Fruit fly (Drosophila melanogaster) whole organism, pupa: ENCODE results near the gene CG15760.

Source experiments
- CG10348 ChIP-seq: fragments of 200-800 bp; sonication (Bioruptor generic); IDR thresholded peaks from 2 replicates; pipeline ENCODE4 v1.3.6; 2022; ENCODE audit warnings: missing biosample characterization, missing genetic modification characterization
- CG12605 ChIP-seq: fragments of 200-800 bp; sonication (Bioruptor generic); IDR thresholded peaks from 2 replicates; pipeline ENCODE4 v1.3.6; 2022; ENCODE audit warnings: missing biosample characterization, missing genetic modification characterization
- CG13204 ChIP-seq: fragments of 200-800 bp; sonication (Bioruptor generic); optimal IDR thresholded peaks from 2 replicates; lab custom pipeline; 2018; ENCODE audit warnings: missing biosample characterization, mild to moderate bottlenecking, missing genetic modification characterization, moderate library complexity
- CG14655 ChIP-seq: fragments of 200-800 bp; sonication (Bioruptor generic); optimal IDR thresholded peaks from 3 replicates; lab custom pipeline; 2017; ENCODE audit warnings: mild to moderate bottlenecking, missing biosample characterization, missing genetic modification reagents, missing genetic modification characterization
- CG15710 ChIP-seq: fragments of 200-800 bp; sonication (Bioruptor generic); optimal IDR thresholded peaks from 2 replicates; lab custom pipeline; 2018; ENCODE audit warnings: missing biosample characterization, mild to moderate bottlenecking, missing genetic modification characterization, moderate library complexity
- CG17806 ChIP-seq: fragments of 200-800 bp; sonication (Bioruptor generic); optimal IDR thresholded peaks from 2 replicates; lab custom pipeline; 2018; ENCODE audit warnings: missing biosample characterization, mild to moderate bottlenecking, missing genetic modification characterization, moderate library complexity
- CG32121 ChIP-seq: fragments of 200-800 bp; sonication (Bioruptor generic); IDR thresholded peaks from 2 replicates; pipeline ENCODE4 v1.3.6; 2022; ENCODE audit warnings: missing biosample characterization, missing genetic modification characterization
- CG34367 ChIP-seq: fragments of 200-800 bp; sonication (Bioruptor generic); optimal IDR thresholded peaks from 2 replicates; lab custom pipeline; 2018; ENCODE audit warnings: missing biosample characterization, mild to moderate bottlenecking, missing genetic modification characterization
- CG4496 ChIP-seq: fragments of 200-800 bp; sonication (Bioruptor generic); IDR thresholded peaks from 3 replicates; pipeline ENCODE4 v1.3.6; 2022; ENCODE audit warnings: missing biosample characterization, missing genetic modification characterization
- CG8159 ChIP-seq: fragments of 200-800 bp; sonication (Bioruptor generic); optimal IDR thresholded peaks from 3 replicates; lab custom pipeline; 2018; ENCODE audit warnings: missing biosample characterization, mild to moderate bottlenecking, missing genetic modification characterization, moderate library complexity
- CG8301 ChIP-seq: fragments of 200-800 bp; sonication (Bioruptor generic); optimal IDR thresholded peaks from 2 replicates; lab custom pipeline; 2018; ENCODE audit warnings: missing biosample characterization, mild to moderate bottlenecking, missing genetic modification characterization
- CG9948 ChIP-seq: fragments of 200-800 bp; sonication (Bioruptor generic); optimal IDR thresholded peaks from 2 replicates; lab custom pipeline; 2018; ENCODE audit warnings: missing biosample characterization, mild to moderate bottlenecking, missing genetic modification characterization, moderate library complexity
- D1 ChIP-seq: fragments of 200-800 bp; sonication (Bioruptor generic); optimal IDR thresholded peaks from 2 replicates; lab custom pipeline; 2018; ENCODE audit warnings: missing biosample characterization, mild to moderate bottlenecking, missing genetic modification characterization, moderate library complexity
- EcR ChIP-seq: fragments of 200-800 bp; sonication (Bioruptor generic); optimal IDR thresholded peaks from 3 replicates; lab custom pipeline; 2019; ENCODE audit warnings: missing biosample characterization, missing genetic modification characterization, mild to moderate bottlenecking, moderate library complexity, missing genetic modification reagents
- Ets98B ChIP-seq: fragments of 200-800 bp; sonication (Bioruptor generic); IDR thresholded peaks from 2 replicates; pipeline ENCODE4 v1.3.6; 2022; ENCODE audit warnings: missing biosample characterization, missing genetic modification characterization
- Pif1A ChIP-seq: fragments of 200-800 bp; sonication (Bioruptor generic); optimal IDR thresholded peaks from 3 replicates; lab custom pipeline; 2016; ENCODE audit warnings: missing biosample characterization, missing genetic modification characterization
- Pif1B ChIP-seq: fragments of 200-800 bp; sonication (Bioruptor generic); optimal IDR thresholded peaks from 3 replicates; lab custom pipeline; 2016; ENCODE audit warnings: missing biosample characterization, missing genetic modification characterization
- Snoo ChIP-seq: fragments of 200-800 bp; sonication (Bioruptor generic); optimal IDR thresholded peaks from 3 replicates; lab custom pipeline; 2017; ENCODE audit warnings: missing biosample characterization, mild to moderate bottlenecking, missing genetic modification characterization, inconsistent platforms
- fd96Ca ChIP-seq: fragments of 200-800 bp; sonication (Bioruptor generic); IDR thresholded peaks from 3 replicates; pipeline ENCODE4 v1.3.6; 2022; ENCODE audit warnings: missing biosample characterization, missing genetic modification characterization
- gl ChIP-seq: fragments of 200-800 bp; sonication (Bioruptor generic); optimal IDR thresholded peaks from 2 replicates; lab custom pipeline; 2018; ENCODE audit warnings: missing biosample characterization, mild to moderate bottlenecking, missing genetic modification characterization
- rn ChIP-seq: fragments of 200-800 bp; sonication (Bioruptor generic); IDR thresholded peaks from 2 replicates; pipeline ENCODE4 v1.3.6; 2022; ENCODE audit warnings: missing biosample characterization, missing genetic modification characterization

Gene CG15760

dm6 chrX:13679565-13679964 lies 10.1 kb downstream of the CG15760 start:
- TF ChIP-seq CG8301 (tag; lab: Kevin White, UChicago), result peak; percentile 25
- TF ChIP-seq CG14655 (GFP tag; lab: Kevin White, UChicago), result peak; percentile 47
- peak; percentile 61 for TF ChIP-seq CG15710 (tag; lab: Kevin White, UChicago)
- TF ChIP-seq D1 (tag; lab: Kevin White, UChicago), result peak; percentile 17
- TF ChIP-seq CG13204 (GFP tag; lab: Kevin White, UChicago), result no peak
- TF ChIP-seq CG32121 (GFP tag; lab: Robert Waterston, UW), result peak; percentile 65
- TF ChIP-seq gl, result no peak
- TF ChIP-seq Snoo (tag; lab: Kevin White, UChicago), result peak; percentile 29
- TF ChIP-seq CG34367 (tag; lab: Kevin White, UChicago), result peak; percentile 45
- no peak for TF ChIP-seq EcR
- TF ChIP-seq CG12605 (GFP tag; lab: Robert Waterston, UW), result 0 out of 2 replicates have a peak, but pooled peaks have one; percentile 16
- TF ChIP-seq fd96Ca (GFP tag; lab: Robert Waterston, UW), result no peak
- TF ChIP-seq CG10348 (GFP tag; lab: Robert Waterston, UW), result no peak
- peak; percentile 66 for TF ChIP-seq CG4496
- TF ChIP-seq CG8159, result peak; percentile 71
- TF ChIP-seq Pif1A (GFP tag; lab: Kevin White, UChicago), result peak; percentile 37
- TF ChIP-seq Ets98B (GFP tag; lab: Robert Waterston, UW), result peak; percentile 23; the same call in 1 of the 2 replicates
- TF ChIP-seq CG17806 (tag; lab: Kevin White, UChicago), result peak; percentile 67
- TF ChIP-seq Pif1B, result peak; percentile 24
- TF ChIP-seq rn (GFP tag; lab: Robert Waterston, UW), result no peak
- peak; percentile 60 for TF ChIP-seq CG9948
- TF ChIP-seq, all 21 proteins: peak for 15

DNA sequence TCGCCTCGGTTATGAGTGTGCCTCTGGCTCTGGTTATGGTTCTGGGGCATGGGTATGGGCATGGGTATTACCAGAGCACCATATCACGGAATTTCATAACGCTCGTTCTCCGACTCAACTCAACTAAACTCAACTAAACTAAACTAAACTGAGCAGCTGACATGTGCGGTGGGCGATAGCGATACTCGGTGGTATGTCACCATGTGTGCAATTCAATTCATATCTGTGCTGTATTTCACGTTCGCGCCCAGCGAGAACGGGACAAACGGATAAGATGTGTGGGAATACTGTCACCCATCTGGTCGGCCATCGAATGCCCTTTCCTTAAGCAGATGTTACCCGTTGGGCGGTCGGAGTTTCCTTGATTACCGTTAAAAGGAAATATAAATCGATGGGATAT lies 10.8 kb downstream of the CG15760 start, which contains the start of gene CG12177:
Gene CG12177, minus strand, starts transcription at position 239 of the 400 bp plus-strand sequence.
- TF ChIP-seq EcR (no peak), rn (GFP tag; lab: Robert Waterston, UW) (no peak), CG8301 (tag; lab: Kevin White, UChicago) (no peak), CG32121 (GFP tag; lab: Robert Waterston, UW) (no peak), Ets98B (GFP tag; lab: Robert Waterston, UW) (no peak), CG4496 (no peak), Pif1B (no peak), CG13204 (GFP tag; lab: Kevin White, UChicago) (no peak), CG17806 (tag; lab: Kevin White, UChicago) (no peak)

dm6 chrX:13681906-13682305 lies 12.4 kb downstream of the CG15760 start:
- TF ChIP-seq EcR (no peak), fd96Ca (GFP tag; lab: Robert Waterston, UW) (no peak), CG8159 (no peak), CG10348 (GFP tag; lab: Robert Waterston, UW) (no peak)

- TF ChIP-seq CG8301 (tag; lab: Kevin White, UChicago) (no peak), CG13204 (GFP tag; lab: Kevin White, UChicago) (no peak), CG12605 (GFP tag; lab: Robert Waterston, UW) (no peak)
Measured at dm6 chrX:13682652-13683051, 13.2 kb downstream of the CG15760 start, which contains the start of gene CG11158. TSS of gene CG11158 (plus strand) at chrX:13682952.

DNA sequence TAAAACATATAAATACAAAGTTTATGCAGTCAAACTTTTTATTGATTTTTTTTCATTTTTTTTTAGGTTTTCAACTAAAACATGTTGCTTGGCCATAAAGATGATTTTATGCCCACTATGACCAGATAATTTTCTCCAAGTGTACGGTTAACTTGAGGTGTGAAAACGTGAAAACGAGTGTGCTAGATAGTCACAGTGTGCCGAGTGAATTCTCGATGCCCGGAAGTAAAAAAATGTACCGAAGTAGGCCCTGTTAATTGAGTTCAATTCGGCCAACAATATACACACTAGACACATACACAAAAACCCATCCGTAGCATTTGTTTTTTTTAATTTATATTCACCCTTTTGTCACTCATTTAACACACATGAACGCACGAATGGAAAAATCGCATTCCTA lies 22.5 kb downstream of the CG15760 start, which contains the start of gene Nna1:
Gene Nna1, plus strand, starts transcription at position 301 of the 400 bp plus-strand sequence.
- TF ChIP-seq CG14655 (GFP tag; lab: Kevin White, UChicago) (no peak), EcR (no peak), CG8159 (no peak), fd96Ca (GFP tag; lab: Robert Waterston, UW) (no peak), CG4496 (no peak), D1 (tag; lab: Kevin White, UChicago) (no peak), CG10348 (GFP tag; lab: Robert Waterston, UW) (no peak), CG8301 (tag; lab: Kevin White, UChicago) (no peak), CG13204 (GFP tag; lab: Kevin White, UChicago) (no peak), CG15710 (tag; lab: Kevin White, UChicago) (no peak), Pif1A (GFP tag; lab: Kevin White, UChicago) (no peak)

DNA sequence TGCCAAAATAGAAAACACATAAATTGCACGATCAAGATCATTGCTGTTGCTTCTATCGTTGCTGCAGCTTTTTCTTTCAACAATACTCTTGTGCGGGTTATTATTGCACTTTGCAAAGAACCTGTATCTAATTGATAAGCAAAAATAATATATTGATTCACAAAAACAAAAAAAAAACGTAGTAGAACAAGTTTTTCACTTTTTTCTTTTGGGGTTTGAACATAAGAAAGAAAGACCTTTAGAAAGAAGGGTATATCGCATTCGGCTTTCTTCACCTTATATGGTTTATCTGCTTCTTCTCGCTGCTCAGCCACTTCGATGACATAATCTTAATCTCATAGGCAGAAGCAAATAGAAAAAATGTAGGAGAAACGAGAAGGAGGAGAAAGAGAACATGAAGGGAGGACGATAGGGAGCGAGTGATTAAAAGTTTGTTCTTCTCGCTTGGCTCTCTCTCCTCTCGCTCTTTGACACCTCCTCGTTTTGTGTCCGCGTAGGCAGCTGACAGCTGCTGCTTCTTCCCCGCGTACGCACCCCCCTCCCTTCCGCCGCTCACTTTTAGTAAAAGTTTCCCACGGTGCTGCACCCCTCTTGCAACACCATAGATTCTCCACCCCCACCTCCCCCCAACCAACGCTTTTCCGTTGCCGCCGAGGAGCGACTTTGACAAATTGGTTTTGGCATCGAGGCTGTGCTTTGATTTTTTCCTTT lies 29.4 kb downstream of the CG15760 start:
- TF ChIP-seq Snoo (tag; lab: Kevin White, UChicago), result no peak
- no peak for TF ChIP-seq Pif1A (GFP tag; lab: Kevin White, UChicago)
- TF ChIP-seq CG4496, result peak; percentile 63; the same call in 1 of the 3 replicates
- TF ChIP-seq CG10348 (GFP tag; lab: Robert Waterston, UW), result no peak
- no peak for TF ChIP-seq CG13204 (GFP tag; lab: Kevin White, UChicago)
- TF ChIP-seq CG8159, result no peak
- no peak for TF ChIP-seq rn (GFP tag; lab: Robert Waterston, UW)
- peak; percentile 8 for TF ChIP-seq CG8301 (tag; lab: Kevin White, UChicago)
- TF ChIP-seq D1 (tag; lab: Kevin White, UChicago), result no peak
- no peak for TF ChIP-seq CG15710 (tag; lab: Kevin White, UChicago)
- no peak for TF ChIP-seq CG12605 (GFP tag; lab: Robert Waterston, UW)
- TF ChIP-seq CG14655 (GFP tag; lab: Kevin White, UChicago), result peak; percentile 15
- TF ChIP-seq gl, result no peak
- TF ChIP-seq Ets98B (GFP tag; lab: Robert Waterston, UW), result peak; percentile 43; the same call in 1 of the 2 replicates
- TF ChIP-seq Pif1B, result no peak
- 0 out of 2 replicates have a peak, but pooled peaks have one; percentile 19 for TF ChIP-seq CG32121 (GFP tag; lab: Robert Waterston, UW)
- TF ChIP-seq, all 21 proteins: peak for 5
